ENCODE assay signal across 4 fruit fly cellular contexts in genomic region chrX:11349780-11350179, dm6.
A peak's percentile ranks its signal among the peaks of the same experiment; 100 is the strongest.
TF ChIP-seq lines count a peak whose summit lies in the region.

TSS of gene NdufV3 (plus strand) at chrX:11349998.

- TF ChIP-seq CTCF in whole organism, embryonic (GFP tag; optimal IDR thresholded peaks at IDR 0.05; lab: Kevin White, UChicago): no peak

TF ChIP-seq in whole organism, adult, 20 proteins besides CTCF, POLR2A, EP300 and RAD21:
- TF ChIP-seq Hr96 (GFP tag; optimal IDR thresholded peaks at IDR 0.05; lab: Kevin White, UChicago) (no peak), Clk (GFP tag; optimal IDR thresholded peaks at IDR 0.05; lab: Kevin White, UChicago) (no peak), CG5204 (GFP tag; optimal IDR thresholded peaks at IDR 0.05; lab: Kevin White, UChicago) (peak; percentile 2), Mnt (GFP tag; optimal IDR thresholded peaks at IDR 0.05; lab: Kevin White, UChicago) (peak; percentile 75), ovo (GFP tag; optimal IDR thresholded peaks at IDR 0.05; lab: Kevin White, UChicago) (no peak), CG33017 (tag; optimal IDR thresholded peaks at IDR 0.05; lab: Kevin White, UChicago) (no peak), CG11617 (GFP tag; optimal IDR thresholded peaks at IDR 0.05; lab: Kevin White, UChicago) (no peak), CG7101 (tag; optimal IDR thresholded peaks at IDR 0.05; lab: Kevin White, UChicago) (peak; percentile 69), CG7045 (GFP tag; optimal IDR thresholded peaks at IDR 0.05; lab: Kevin White, UChicago) (no peak), kay (GFP tag; lab: Kevin White, UChicago; ENCODE audit: borderline replicate concordance) (no peak), cic (GFP tag; optimal IDR thresholded peaks at IDR 0.05; lab: Kevin White, UChicago) (no peak), toe (GFP tag; optimal IDR thresholded peaks at IDR 0.05; lab: Kevin White, UChicago) (peak; percentile 37), CG1620 (GFP tag; optimal IDR thresholded peaks at IDR 0.05; lab: Kevin White, UChicago) (peak; percentile 61), Crg-1 (GFP tag; optimal IDR thresholded peaks at IDR 0.05; lab: Kevin White, UChicago) (peak; percentile 59), pad (GFP tag; optimal IDR thresholded peaks at IDR 0.05; lab: Kevin White, UChicago) (no peak), tj (GFP tag; optimal IDR thresholded peaks at IDR 0.05; lab: Kevin White, UChicago) (no peak), bab1 (GFP tag; optimal IDR thresholded peaks at IDR 0.05; lab: Kevin White, UChicago) (peak; percentile 43), CG12768 (GFP tag; optimal IDR thresholded peaks at IDR 0.05; lab: Kevin White, UChicago) (no peak), cnc (optimal IDR thresholded peaks at IDR 0.05; lab: Kevin White, UChicago) (no peak), CG14711 (tag; optimal IDR thresholded peaks at IDR 0.05; lab: Kevin White, UChicago) (peak; percentile 66)

TF ChIP-seq in whole organism, embryonic, 481 proteins besides CTCF, POLR2A, EP300 and RAD21 (continues in another document):
- TF ChIP-seq kah (GFP tag; optimal IDR thresholded peaks at IDR 0.05; lab: Kevin White, UChicago) (no peak), CG31365 (tag; optimal IDR thresholded peaks at IDR 0.05; lab: Kevin White, UChicago) (no peak), trem (tag; optimal IDR thresholded peaks at IDR 0.05; lab: Kevin White, UChicago) (peak; percentile 4), CG10543 (GFP tag; optimal IDR thresholded peaks at IDR 0.05; lab: Kevin White, UChicago) (no peak), slbo (GFP tag; IDR thresholded peaks at IDR 0.05; lab: Robert Waterston, UW) (peak; percentile 63), gem (tag; optimal IDR thresholded peaks at IDR 0.05; lab: Kevin White, UChicago) (peak; percentile 24), CG10959 (GFP tag; IDR thresholded peaks at IDR 0.05; lab: Robert Waterston, UW) (no peak), CG3726 (GFP tag; IDR thresholded peaks at IDR 0.05; lab: Robert Waterston, UW) (no peak), CG7928 (GFP tag; optimal IDR thresholded peaks at IDR 0.05; lab: Kevin White, UChicago) (no peak), sr (GFP tag; IDR thresholded peaks at IDR 0.05; lab: Robert Waterston, UW) (no peak), gfzf (GFP tag; optimal IDR thresholded peaks at IDR 0.05; lab: Kevin White, UChicago) (peak; percentile 2), CG7372 (GFP tag; IDR thresholded peaks at IDR 0.05; lab: Robert Waterston, UW) (no peak), CG6689 (GFP tag; IDR thresholded peaks at IDR 0.05; lab: Robert Waterston, UW) (0 out of 2 replicates have a peak, but pooled peaks have one; percentile 21), aop (GFP tag; IDR thresholded peaks at IDR 0.05; lab: Robert Waterston, UW) (no peak), CG17829 (tag; optimal IDR thresholded peaks at IDR 0.05; lab: Kevin White, UChicago) (peak; percentile 18), ranshi (GFP tag; IDR thresholded peaks at IDR 0.05; lab: Robert Waterston, UW) (peak; percentile 40; the same call in 1 of the 2 replicates), sc (optimal IDR thresholded peaks at IDR 0.05; lab: Kevin White, UChicago) (no peak), sc (GFP tag; optimal IDR thresholded peaks at IDR 0.05; lab: Kevin White, UChicago) (no peak), dmrt11E (tag; optimal IDR thresholded peaks at IDR 0.05; lab: Kevin White, UChicago) (no peak), CG30403 (GFP tag; optimal IDR thresholded peaks at IDR 0.05; lab: Kevin White, UChicago) (peak; percentile 12), CG13424 (tag; optimal IDR thresholded peaks at IDR 0.05; lab: Kevin White, UChicago) (peak; percentile 31), nmo (GFP tag; optimal IDR thresholded peaks at IDR 0.05; lab: Kevin White, UChicago) (peak; percentile 11), Kr (GFP tag; optimal IDR thresholded peaks at IDR 0.05; lab: Kevin White, UChicago) (no peak), CG3847 (GFP tag; IDR thresholded peaks at IDR 0.05; lab: Robert Waterston, UW) (peak; percentile 68), pan (optimal IDR thresholded peaks at IDR 0.05; lab: Kevin White, UChicago) (no peak), pan (GFP tag; optimal IDR thresholded peaks at IDR 0.05 in 1 of 2, IDR thresholded peaks at IDR 0.05 in 1 of 2) (no peak)

TF ChIP-seq in whole organism, prepupa, 60 proteins besides CTCF, POLR2A, EP300 and RAD21:
- peak; percentile 17; the same call in 1 of the 3 replicates for TF ChIP-seq CG6163 (GFP tag; IDR thresholded peaks at IDR 0.05; lab: Robert Waterston, UW)
- no peak for TF ChIP-seq CG15336 (GFP tag; IDR thresholded peaks at IDR 0.05; lab: Robert Waterston, UW)
- TF ChIP-seq Blimp-1 (GFP tag; optimal IDR thresholded peaks at IDR 0.05; lab: Kevin White, UChicago): no peak
- no peak for TF ChIP-seq net (GFP tag; optimal IDR thresholded peaks at IDR 0.05; lab: Kevin White, UChicago)
- no peak for TF ChIP-seq Hr4 (GFP tag; optimal IDR thresholded peaks at IDR 0.05; lab: Kevin White, UChicago)
- TF ChIP-seq CG16779 (tag; optimal IDR thresholded peaks at IDR 0.05; lab: Kevin White, UChicago): no peak
- TF ChIP-seq CG32006 (GFP tag; optimal IDR thresholded peaks at IDR 0.05; lab: Kevin White, UChicago): no peak
- no peak for TF ChIP-seq Ets96B (tag; optimal IDR thresholded peaks at IDR 0.05; lab: Kevin White, UChicago)
- peak; percentile 50 for TF ChIP-seq svp (GFP tag; lab: Kevin White, UChicago)
- TF ChIP-seq CG11294 (GFP tag; IDR thresholded peaks at IDR 0.05; lab: Robert Waterston, UW): no peak
- TF ChIP-seq pdm3 (GFP tag; optimal IDR thresholded peaks at IDR 0.05; lab: Kevin White, UChicago): peak; percentile 8
- TF ChIP-seq CG4318 (GFP tag; optimal IDR thresholded peaks at IDR 0.05; lab: Kevin White, UChicago): no peak
- TF ChIP-seq Sox14 (GFP tag; optimal IDR thresholded peaks at IDR 0.05; lab: Kevin White, UChicago): peak; percentile 6
- TF ChIP-seq lz (GFP tag; optimal IDR thresholded peaks at IDR 0.05; lab: Kevin White, UChicago): peak; percentile 22
- TF ChIP-seq CG3032 (tag; optimal IDR thresholded peaks at IDR 0.05; lab: Kevin White, UChicago): no peak
- peak; percentile 1 for TF ChIP-seq cyc (GFP tag; optimal IDR thresholded peaks at IDR 0.05; lab: Kevin White, UChicago)
- no peak for TF ChIP-seq Ets21C (GFP tag; optimal IDR thresholded peaks at IDR 0.05; lab: Kevin White, UChicago)
- TF ChIP-seq OdsH (GFP tag; optimal IDR thresholded peaks at IDR 0.05; lab: Kevin White, UChicago): no peak
- peak; percentile 12 for TF ChIP-seq CG3919 (GFP tag; optimal IDR thresholded peaks at IDR 0.05; lab: Kevin White, UChicago)
- no peak for TF ChIP-seq CG8319 (GFP tag; optimal IDR thresholded peaks at IDR 0.05; lab: Kevin White, UChicago)
- TF ChIP-seq CG6276 (GFP tag; optimal IDR thresholded peaks at IDR 0.05; lab: Kevin White, UChicago): no peak
- TF ChIP-seq fkh (GFP tag; optimal IDR thresholded peaks at IDR 0.05; lab: Kevin White, UChicago): peak; percentile 9

TF ChIP-seq in whole organism, wandering third instar larva, 38 proteins besides CTCF, POLR2A, EP300 and RAD21:
- no peak for TF ChIP-seq Abd-B (GFP tag; optimal IDR thresholded peaks at IDR 0.05; lab: Kevin White, UChicago)
- TF ChIP-seq sage (GFP tag; optimal IDR thresholded peaks at IDR 0.05; lab: Kevin White, UChicago): peak; percentile 17
- no peak for TF ChIP-seq CG9705 (GFP tag; optimal IDR thresholded peaks at IDR 0.05; lab: Kevin White, UChicago)
- no peak for TF ChIP-seq OdsH (GFP tag; optimal IDR thresholded peaks at IDR 0.05; lab: Kevin White, UChicago)
- TF ChIP-seq Hnf4 (GFP tag; optimal IDR thresholded peaks at IDR 0.05; lab: Kevin White, UChicago): peak; percentile 49
- TF ChIP-seq jim (GFP tag; optimal IDR thresholded peaks at IDR 0.05; lab: Kevin White, UChicago): no peak
- TF ChIP-seq lola (GFP tag; optimal IDR thresholded peaks at IDR 0.05; lab: Kevin White, UChicago): no peak
- TF ChIP-seq brk (GFP tag; optimal IDR thresholded peaks at IDR 0.05; lab: Kevin White, UChicago): no peak
- TF ChIP-seq Mio (GFP tag; optimal IDR thresholded peaks at IDR 0.05; lab: Kevin White, UChicago): no peak
- TF ChIP-seq Hr78 (GFP tag; optimal IDR thresholded peaks at IDR 0.05; lab: Kevin White, UChicago): no peak
- TF ChIP-seq pan (optimal IDR thresholded peaks at IDR 0.05; lab: Kevin White, UChicago): no peak
- peak; percentile 10 for TF ChIP-seq h (GFP tag; optimal IDR thresholded peaks at IDR 0.05; lab: Kevin White, UChicago)
- no peak for TF ChIP-seq psq (GFP tag; optimal IDR thresholded peaks at IDR 0.05; lab: Kevin White, UChicago)
- no peak for TF ChIP-seq Rel (GFP tag; optimal IDR thresholded peaks at IDR 0.05; lab: Kevin White, UChicago)
- no peak for TF ChIP-seq Rel (tag; optimal IDR thresholded peaks at IDR 0.05; lab: Kevin White, UChicago)
- no peak for TF ChIP-seq usp (GFP tag; optimal IDR thresholded peaks at IDR 0.05; lab: Kevin White, UChicago)
- TF ChIP-seq foxo (GFP tag; optimal IDR thresholded peaks at IDR 0.05; lab: Kevin White, UChicago): peak in 1 of 2 experiments; percentile 37
- TF ChIP-seq tai (GFP tag; optimal IDR thresholded peaks at IDR 0.05; lab: Kevin White, UChicago): no peak
- TF ChIP-seq GATAd (GFP tag; optimal IDR thresholded peaks at IDR 0.05; lab: Kevin White, UChicago): no peak
- TF ChIP-seq dsf (GFP tag; optimal IDR thresholded peaks at IDR 0.05; lab: Kevin White, UChicago; ENCODE audit: borderline replicate concordance): no peak
- no peak for TF ChIP-seq dl (GFP tag; optimal IDR thresholded peaks at IDR 0.05; lab: Kevin White, UChicago; ENCODE audit: insufficient read depth in 1 of 2, partially characterized antibody in 2 of 2)
- TF ChIP-seq Dfd (GFP tag; optimal IDR thresholded peaks at IDR 0.05; lab: Kevin White, UChicago): no peak
- no peak for TF ChIP-seq CrebA (GFP tag; optimal IDR thresholded peaks at IDR 0.05; lab: Kevin White, UChicago; ENCODE audit: borderline replicate concordance)
- TF ChIP-seq br (GFP tag; optimal IDR thresholded peaks at IDR 0.05; lab: Kevin White, UChicago): peak; percentile 6
- TF ChIP-seq sv (GFP tag; optimal IDR thresholded peaks at IDR 0.05; lab: Kevin White, UChicago): no peak
- peak; percentile 12 for TF ChIP-seq rgr (GFP tag; optimal IDR thresholded peaks at IDR 0.05; lab: Kevin White, UChicago)
- no peak for TF ChIP-seq Vsx2 (GFP tag; optimal IDR thresholded peaks at IDR 0.05; lab: Kevin White, UChicago; ENCODE audit: partially characterized antibody)
- peak; percentile 6 for TF ChIP-seq ey (GFP tag; optimal IDR thresholded peaks at IDR 0.05; lab: Kevin White, UChicago)
- TF ChIP-seq HLH106 (tag; optimal IDR thresholded peaks at IDR 0.05; lab: Kevin White, UChicago): peak; percentile 26
- TF ChIP-seq fru (GFP tag; optimal IDR thresholded peaks at IDR 0.05; lab: Kevin White, UChicago): no peak
